Worm (Caenorhabditis elegans): ENCODE results near the gene snap-29.

Gene snap-29

ce11 chrIII:8734327-8734885, 41.6 kb upstream of the snap-29 start:
- TF ChIP-seq C34F6.9 (tag; optimal IDR thresholded peaks at IDR 0.05) (peak; percentile 34), elt-3 (tag; optimal IDR thresholded peaks at IDR 0.05) (no peak), R02D3.7 (tag; optimal IDR thresholded peaks at IDR 0.05) (no peak), nhr-6 (tag; optimal IDR thresholded peaks at IDR 0.05) (peak; percentile 32), mdl-1 (tag; optimal IDR thresholded peaks at IDR 0.05) (no peak), mab-5 (tag; optimal IDR thresholded peaks at IDR 0.05) (no peak), unc-55 (GFP tag; optimal IDR thresholded peaks at IDR 0.05) (peak; percentile 35), ztf-4 (tag; optimal IDR thresholded peaks at IDR 0.05) (peak; percentile 57), nhr-25 (tag; optimal IDR thresholded peaks at IDR 0.05) (peak; percentile 61), alr-1 (tag; optimal IDR thresholded peaks at IDR 0.05) (no peak), snpc-4 (tag; optimal IDR thresholded peaks at IDR 0.05) (no peak), sma-3 (GFP tag; optimal IDR thresholded peaks at IDR 0.05) (no peak), Y55F3AM.14 (GFP tag; optimal IDR thresholded peaks at IDR 0.05) (no peak), fos-1 (tag; optimal IDR thresholded peaks at IDR 0.05) (peak; percentile 26), peb-1 (tag; optimal IDR thresholded peaks at IDR 0.05) (no peak), nhr-11 (tag; optimal IDR thresholded peaks at IDR 0.05) (no peak), unc-39 (tag; optimal IDR thresholded peaks at IDR 0.05) (no peak), zag-1 (tag; optimal IDR thresholded peaks at IDR 0.05) (no peak), nhr-237 (tag; optimal IDR thresholded peaks at IDR 0.05) (no peak), nhr-10 (tag; optimal IDR thresholded peaks at IDR 0.05) (no peak), lsy-2 (tag; optimal IDR thresholded peaks at IDR 0.05) (peak in 1 of 2 experiments; percentile 32), nhr-77 (tag; optimal IDR thresholded peaks at IDR 0.05) (no peak), ceh-16 (tag; optimal IDR thresholded peaks at IDR 0.05) (no peak), mbf-1 (tag; optimal IDR thresholded peaks at IDR 0.05) (no peak), ama-1 (optimal IDR thresholded peaks at IDR 0.05) (no peak), nhr-12 (tag; optimal IDR thresholded peaks at IDR 0.05) (no peak), elt-1 (tag; optimal IDR thresholded peaks at IDR 0.05) (no peak), ZK546.5 (tag; optimal IDR thresholded peaks at IDR 0.05) (no peak), sma-9 (GFP tag; optimal IDR thresholded peaks at IDR 0.05) (peak; percentile 70), sma-9 (tag; optimal IDR thresholded peaks at IDR 0.05) (no peak), nhr-129 (tag; optimal IDR thresholded peaks at IDR 0.05) (peak; percentile 98), aly-2 (tag; optimal IDR thresholded peaks at IDR 0.05) (no peak), unc-62 (GFP tag; optimal IDR thresholded peaks at IDR 0.05) (no peak), nhr-21 (tag; optimal IDR thresholded peaks at IDR 0.05) (no peak), lin-39 (tag; optimal IDR thresholded peaks at IDR 0.05) (no peak), lin-13 (GFP tag; optimal IDR thresholded peaks at IDR 0.05) (no peak), gmeb-1 (tag; optimal IDR thresholded peaks at IDR 0.05) (no peak), crh-2 (tag; optimal IDR thresholded peaks at IDR 0.05) (peak; percentile 40), skn-1 (tag; optimal IDR thresholded peaks at IDR 0.05) (no peak), ztf-11 (tag; optimal IDR thresholded peaks at IDR 0.05) (no peak), dmd-4 (tag; optimal IDR thresholded peaks at IDR 0.05) (no peak), ceh-82 (tag; optimal IDR thresholded peaks at IDR 0.05) (no peak), egl-27 (tag; optimal IDR thresholded peaks at IDR 0.05) (no peak), F13H6.1 (tag; optimal IDR thresholded peaks at IDR 0.05) (peak; percentile 86), ztf-1 (GFP tag; conservative IDR thresholded peaks at IDR 0.05) (no peak), lin-11 (tag; optimal IDR thresholded peaks at IDR 0.05) (no peak), blmp-1 (tag; optimal IDR thresholded peaks at IDR 0.05; ENCODE audit: insufficient read depth) (peak; percentile 32), sem-4 (tag; optimal IDR thresholded peaks at IDR 0.05) (no peak), nhr-23 (tag; optimal IDR thresholded peaks at IDR 0.05) (no peak)
